Worm (Caenorhabditis elegans): ENCODE results near the gene aat-3.
A peak's percentile ranks its signal among the peaks of the same experiment; 100 is the strongest.

aat-3 gene

ce11 chrX:2544645-2545044, 7.4 kb upstream of the aat-3 start:
- peak; percentile 20 for TF ChIP-seq elt-2 (tag; optimal IDR thresholded peaks at IDR 0.05)
- no peak for TF ChIP-seq irx-1 (tag; optimal IDR thresholded peaks at IDR 0.05)

- TF ChIP-seq pag-3 (tag; optimal IDR thresholded peaks at IDR 0.05; ENCODE audit: borderline replicate concordance, insufficient read depth) (no peak), dsc-1 (tag; optimal IDR thresholded peaks at IDR 0.05) (peak; percentile 22)
Observed at ce11 chrX:2548884-2549283, 3.2 kb upstream of the aat-3 start, which contains the start of gene smvt-1. smvt-1 (minus strand) TSS chrX:2548984.

- TF ChIP-seq nhr-76 (tag; optimal IDR thresholded peaks at IDR 0.05) (no peak), alr-1 (tag; optimal IDR thresholded peaks at IDR 0.05; ENCODE audit: borderline replicate concordance) (no peak), F16B12.6 (tag; optimal IDR thresholded peaks at IDR 0.05) (no peak), jun-1 (tag; optimal IDR thresholded peaks at IDR 0.05) (peak; percentile 56), blmp-1 (tag; optimal IDR thresholded peaks at IDR 0.05) (no peak), nhr-77 (tag; optimal IDR thresholded peaks at IDR 0.05) (peak; percentile 82), C34B4.2 (tag; optimal IDR thresholded peaks at IDR 0.05) (no peak), efl-1 (optimal IDR thresholded peaks at IDR 0.05) (peak in 1 of 2 experiments; percentile 17), efl-1 (GFP tag; optimal IDR thresholded peaks at IDR 0.05 in 1 of 2) (peak in 1 of 2 experiments; percentile 93), nhr-28 (tag; optimal IDR thresholded peaks at IDR 0.05) (no peak), vab-15 (tag; optimal IDR thresholded peaks at IDR 0.05) (no peak), unc-62 (GFP tag; optimal IDR thresholded peaks at IDR 0.05) (no peak), grh-1 (GFP tag; IDR thresholded peaks at IDR 0.05) (no peak), fkh-4 (tag; optimal IDR thresholded peaks at IDR 0.05; ENCODE audit: borderline replicate concordance) (no peak), ceh-82 (tag; optimal IDR thresholded peaks at IDR 0.05) (peak; percentile 30 to 65 (median 36)), fkh-8 (tag; optimal IDR thresholded peaks at IDR 0.05) (peak; percentile 42), ceh-90 (tag; optimal IDR thresholded peaks at IDR 0.05) (no peak), nhr-85 (tag) (peak; percentile 26), zip-4 (GFP tag; optimal IDR thresholded peaks at IDR 0.05) (no peak), nhr-47 (tag; optimal IDR thresholded peaks at IDR 0.05) (peak; percentile 80), elt-3 (tag; optimal IDR thresholded peaks at IDR 0.05) (peak in 1 of 6 experiments; percentile 49), pqm-1 (tag; optimal IDR thresholded peaks at IDR 0.05) (no peak), unc-98 (GFP tag; IDR thresholded peaks at IDR 0.05) (no peak), snu-23 (GFP tag; optimal IDR thresholded peaks at IDR 0.05) (peak; percentile 84), dpl-1 (GFP tag; optimal IDR thresholded peaks at IDR 0.05) (peak in 1 of 3 experiments; percentile 30), nhr-20 (tag; optimal IDR thresholded peaks at IDR 0.05) (peak; percentile 75), ztf-4 (tag; optimal IDR thresholded peaks at IDR 0.05) (no peak), hlh-17 (GFP tag; optimal IDR thresholded peaks at IDR 0.05; ENCODE audit: borderline replicate concordance) (no peak), lin-39 (tag; optimal IDR thresholded peaks at IDR 0.05) (no peak), mab-9 (GFP tag; IDR thresholded peaks at IDR 0.05) (no peak), isw-1 (GFP tag; IDR thresholded peaks at IDR 0.05) (no peak), lir-3 (tag; optimal IDR thresholded peaks at IDR 0.05; ENCODE audit: poor library complexity) (peak; percentile 48), lin-13 (GFP tag; optimal IDR thresholded peaks at IDR 0.05) (no peak), sup-37 (GFP tag; optimal IDR thresholded peaks at IDR 0.05) (peak; percentile 32), pax-3 (tag; optimal IDR thresholded peaks at IDR 0.05) (peak; percentile 30), xbp-1 (tag; optimal IDR thresholded peaks at IDR 0.05) (peak; percentile 29), egl-13 (tag; optimal IDR thresholded peaks at IDR 0.05) (peak; percentile 17), Y116A8C.19 (tag; optimal IDR thresholded peaks at IDR 0.05; ENCODE audit: borderline replicate concordance) (no peak), nhr-71 (tag; optimal IDR thresholded peaks at IDR 0.05) (peak; percentile 80), nhr-90 (tag; optimal IDR thresholded peaks at IDR 0.05; ENCODE audit: poor library complexity) (peak; percentile 74), elt-2 (tag; optimal IDR thresholded peaks at IDR 0.05) (peak; percentile 12), hlh-4 (tag; optimal IDR thresholded peaks at IDR 0.05) (no peak), aly-2 (tag; optimal IDR thresholded peaks at IDR 0.05) (no peak), unc-86 (tag; optimal IDR thresholded peaks at IDR 0.05) (peak; percentile 38), irx-1 (tag; optimal IDR thresholded peaks at IDR 0.05) (peak; percentile 65), tlp-1 (tag; optimal IDR thresholded peaks at IDR 0.05) (no peak)
Observed at ce11 chrX:2549322-2549721, 2.7 kb upstream of the aat-3 start.
